Fruit fly (Drosophila melanogaster) whole organism, embryonic: ENCODE data around the gene CG43850.

Experiments
- Asciz ChIP-seq: fragments of 200-800 bp; sonication (Bioruptor generic); optimal IDR thresholded peaks from 2 replicates; lab custom pipeline; 2017; ENCODE audit warnings: missing biosample characterization, mild to moderate bottlenecking, missing genetic modification characterization, missing genetic modification reagents
- B-H2 ChIP-seq: fragments of 200-800 bp; sonication (Bioruptor generic); optimal IDR thresholded peaks from 2 replicates; lab custom pipeline; 2018; ENCODE audit warnings: missing biosample characterization, mild to moderate bottlenecking, missing genetic modification characterization
- CG10321 ChIP-seq: fragments of 200-800 bp; sonication (Bioruptor generic); IDR thresholded peaks from 2 replicates; pipeline ENCODE4 v1.3.6; 2022; ENCODE audit warnings: missing biosample characterization, missing genetic modification characterization
- CG11723 ChIP-seq: fragments of 200-800 bp; sonication (Bioruptor generic); optimal IDR thresholded peaks from 2 replicates; lab custom pipeline; 2017; ENCODE audit warnings: missing biosample characterization, mild to moderate bottlenecking, missing genetic modification characterization
- CG13123 ChIP-seq: fragments of 200-800 bp; sonication (Bioruptor generic); optimal IDR thresholded peaks from 2 replicates; lab custom pipeline; 2016; ENCODE audit warnings: missing biosample characterization, missing genetic modification characterization
- CG13296 ChIP-seq: fragments of 200-800 bp; sonication (Bioruptor generic); optimal IDR thresholded peaks from 3 replicates; lab custom pipeline; 2018; ENCODE audit warnings: missing biosample characterization, mild to moderate bottlenecking, missing genetic modification characterization
- CG14014 ChIP-seq: fragments of 200-800 bp; sonication (Bioruptor generic); IDR thresholded peaks from 2 replicates; pipeline ENCODE4 v1.3.6; 2022; ENCODE audit warnings: missing biosample characterization, missing genetic modification characterization
- CG15514 ChIP-seq: fragments of 200-800 bp; sonication (Bioruptor generic); optimal IDR thresholded peaks from 3 replicates; lab custom pipeline; 2017; ENCODE audit warnings: missing biosample characterization, missing genetic modification characterization, mild to moderate bottlenecking, moderate library complexity, missing genetic modification reagents
- CG15601 ChIP-seq: fragments of 200-800 bp; sonication (Bioruptor generic); optimal IDR thresholded peaks from 3 replicates; lab custom pipeline; 2019; ENCODE audit warnings: missing biosample characterization, mild to moderate bottlenecking, missing genetic modification characterization, moderate library complexity
- CG17328 ChIP-seq: fragments of 200-800 bp; sonication (Bioruptor generic); IDR thresholded peaks from 2 replicates; pipeline ENCODE4 v1.3.6; 2022; ENCODE audit warnings: missing biosample characterization, missing genetic modification characterization
- CG1832 ChIP-seq: fragments of 200-800 bp; sonication (Bioruptor generic); optimal IDR thresholded peaks from 2 replicates; lab custom pipeline; 2017; ENCODE audit warnings: missing biosample characterization, mild to moderate bottlenecking, missing genetic modification characterization, inconsistent platforms
- CG18764 ChIP-seq: fragments of 200-800 bp; sonication (Bioruptor generic); optimal IDR thresholded peaks from 3 replicates; lab custom pipeline; 2016; ENCODE audit warnings: missing biosample characterization, missing genetic modification characterization
- CG33557 ChIP-seq: fragments of 200-800 bp; sonication (Bioruptor generic); optimal IDR thresholded peaks from 2 replicates; lab custom pipeline; 2019; ENCODE audit warnings: missing biosample characterization, mild to moderate bottlenecking, missing genetic modification characterization, moderate library complexity
- CG4424 ChIP-seq: fragments of 200-800 bp; sonication (Bioruptor generic); optimal IDR thresholded peaks from 3 replicates; lab custom pipeline; 2016; ENCODE audit warnings: missing biosample characterization, missing genetic modification characterization
- CG4617 ChIP-seq: fragments of 200-800 bp; sonication (Bioruptor generic); optimal IDR thresholded peaks from 3 replicates; lab custom pipeline; 2016; ENCODE audit warnings: missing biosample characterization, missing genetic modification characterization, borderline replicate concordance
- CG5245 ChIP-seq: fragments of 200-800 bp; sonication (Bioruptor generic); optimal IDR thresholded peaks from 3 replicates; lab custom pipeline; 2016; ENCODE audit warnings: missing biosample characterization, missing genetic modification characterization
- CG6254 ChIP-seq: fragments of 200-800 bp; sonication (Bioruptor generic); optimal IDR thresholded peaks from 3 replicates; lab custom pipeline; 2017; ENCODE audit warnings: mild to moderate bottlenecking, missing biosample characterization, missing genetic modification reagents, missing genetic modification characterization
- CG7271 ChIP-seq: fragments of 200-800 bp; sonication (Bioruptor generic); optimal IDR thresholded peaks from 2 replicates; lab custom pipeline; 2018; ENCODE audit warnings: missing biosample characterization, mild to moderate bottlenecking, missing genetic modification characterization, moderate library complexity
- CG7745 ChIP-seq: fragments of 200-800 bp; sonication (Bioruptor generic); optimal IDR thresholded peaks from 2 replicates; lab custom pipeline; 2018; ENCODE audit warnings: missing biosample characterization, mild to moderate bottlenecking, missing genetic modification characterization, moderate library complexity
- CG7786 ChIP-seq: fragments of 200-800 bp; sonication (Bioruptor generic); optimal IDR thresholded peaks from 2 replicates; lab custom pipeline; 2016; ENCODE audit warnings: missing biosample characterization, missing genetic modification characterization
- CG7928 ChIP-seq: fragments of 200-800 bp; sonication (Bioruptor generic); optimal IDR thresholded peaks from 2 replicates; lab custom pipeline; 2017; ENCODE audit warnings: missing biosample characterization, mild to moderate bottlenecking, missing genetic modification characterization
- CG7963 ChIP-seq: fragments of 200-800 bp; sonication (Bioruptor generic); IDR thresholded peaks from 3 replicates; pipeline ENCODE4 v1.3.6; 2022; ENCODE audit warnings: missing biosample characterization, missing genetic modification characterization; ENCODE audit not compliant: partially characterized antibody
- CG8281 ChIP-seq: fragments of 200-800 bp; sonication (Bioruptor generic); optimal IDR thresholded peaks from 2 replicates; lab custom pipeline; 2018; ENCODE audit warnings: missing biosample characterization, mild to moderate bottlenecking, missing genetic modification characterization, moderate library complexity
- CG8290 ChIP-seq, 3 experiments: fragments of 200-800 bp; sonication (Bioruptor generic); optimal IDR thresholded peaks; 2 replicates each; lab custom pipeline; 2016 to 2019; ENCODE audit warnings: missing biosample characterization in 3 of 3, missing genetic modification characterization in 3 of 3, mild to moderate bottlenecking in 2 of 3, moderate library complexity in 1 of 3
- Chrac-16 ChIP-seq: fragments of 200-800 bp; sonication (Bioruptor generic); optimal IDR thresholded peaks from 3 replicates; lab custom pipeline; 2016; ENCODE audit warnings: missing biosample characterization, missing genetic modification characterization
- Deaf1 ChIP-seq: fragments of 200-800 bp; optimal IDR thresholded peaks from 3 replicates; lab custom pipeline; 2019; ENCODE audit warnings: missing biosample characterization, mild to moderate bottlenecking, missing genetic modification characterization, moderate library complexity
- Fer2 ChIP-seq: fragments of 200-800 bp; sonication (Bioruptor generic); optimal IDR thresholded peaks from 2 replicates; lab custom pipeline; 2018; ENCODE audit warnings: missing biosample characterization, mild to moderate bottlenecking, missing genetic modification characterization, moderate library complexity
- HHEX ChIP-seq: fragments of 200-800 bp; sonication (Bioruptor generic); optimal IDR thresholded peaks from 3 replicates; lab custom pipeline; 2017; ENCODE audit warnings: missing biosample characterization, mild to moderate bottlenecking, missing genetic modification characterization, missing genetic modification reagents
- HLH4C ChIP-seq: fragments of 200-800 bp; sonication (Bioruptor generic); IDR thresholded peaks from 3 replicates; pipeline ENCODE4 v1.3.6; 2022; ENCODE audit warnings: missing biosample characterization, missing genetic modification characterization; ENCODE audit not compliant: partially characterized antibody
- HmgZ ChIP-seq: fragments of 200-800 bp; sonication (Bioruptor generic); optimal IDR thresholded peaks from 2 replicates; lab custom pipeline; 2018; ENCODE audit warnings: missing biosample characterization, mild to moderate bottlenecking, missing genetic modification characterization
- Hmx ChIP-seq: fragments of 200-800 bp; sonication (Bioruptor generic); optimal IDR thresholded peaks from 2 replicates; lab custom pipeline; 2016; ENCODE audit warnings: missing biosample characterization, missing genetic modification characterization
- Mad ChIP-seq: fragments of 200-800 bp; sonication (Bioruptor generic); optimal IDR thresholded peaks from 2 replicates; lab custom pipeline; 2016; ENCODE audit warnings: missing biosample characterization, missing genetic modification characterization
- Mrtf ChIP-seq: fragments of 200-800 bp; sonication (Bioruptor generic); IDR thresholded peaks from 3 replicates; pipeline ENCODE4 v1.3.6; 2022; ENCODE audit warnings: missing biosample characterization, missing genetic modification characterization
- Oli ChIP-seq: fragments of 200-800 bp; sonication (Bioruptor generic); optimal IDR thresholded peaks from 2 replicates; lab custom pipeline; 2018; ENCODE audit warnings: missing biosample characterization, mild to moderate bottlenecking, missing genetic modification characterization, moderate library complexity
- Opbp ChIP-seq: fragments of 200-800 bp; sonication (Bioruptor generic); IDR thresholded peaks from 3 replicates; pipeline ENCODE4 v1.3.6; 2022; ENCODE audit warnings: missing biosample characterization, missing genetic modification characterization; ENCODE audit not compliant: partially characterized antibody
- ase ChIP-seq: fragments of 200-800 bp; sonication (Bioruptor generic); IDR thresholded peaks from 3 replicates; pipeline ENCODE4 v1.3.6; 2022; ENCODE audit warnings: missing biosample characterization, missing genetic modification characterization
- cato ChIP-seq: fragments of 200-800 bp; sonication (Bioruptor generic); optimal IDR thresholded peaks from 2 replicates; lab custom pipeline; 2016; ENCODE audit warnings: missing biosample characterization, missing genetic modification characterization, borderline replicate concordance
- cwo ChIP-seq: fragments of 200-800 bp; sonication (Bioruptor generic); optimal IDR thresholded peaks from 3 replicates; lab custom pipeline; 2017; ENCODE audit warnings: missing biosample characterization, missing genetic modification characterization, mild to moderate bottlenecking, moderate library complexity, missing genetic modification reagents
- exex ChIP-seq: fragments of 200-800 bp; sonication (Bioruptor generic); optimal IDR thresholded peaks from 4 replicates; lab custom pipeline; 2018; ENCODE audit warnings: missing biosample characterization, mild to moderate bottlenecking, missing genetic modification characterization, moderate library complexity
- gfzf ChIP-seq: fragments of 200-800 bp; sonication (Bioruptor generic); optimal IDR thresholded peaks from 2 replicates; lab custom pipeline; 2016; ENCODE audit warnings: missing biosample characterization, mild to moderate bottlenecking, missing genetic modification characterization, moderate library complexity
- gsb-n ChIP-seq: fragments of 200-800 bp; sonication (Bioruptor generic); optimal IDR thresholded peaks from 3 replicates; lab custom pipeline; 2018; ENCODE audit warnings: missing biosample characterization, mild to moderate bottlenecking, missing genetic modification characterization
- hkb ChIP-seq, 2 experiments: fragments of 200-800 bp in 1 of 2; fragments of >200 bp in 1 of 2; sonication (Bioruptor generic) in 1 of 2; IDR thresholded peaks in 1 of 2; optimal IDR thresholded peaks in 1 of 2; 2 replicates each; pipeline versions ENCODE4 v1.3.6 to Lab custom; 2017 to 2022; ENCODE audit warnings: missing biosample characterization in 1 of 2, missing genetic modification characterization in 1 of 2
- lov ChIP-seq, 2 experiments: fragments of 200-800 bp in 1 of 2; fragments of >200 bp in 1 of 2; sonication (Bioruptor generic) in 1 of 2; IDR thresholded peaks in 1 of 2; optimal IDR thresholded peaks in 1 of 2; 2 replicates in 1 of 2; 3 replicates in 1 of 2; pipeline versions ENCODE4 v1.3.6 to Lab custom; 2017 to 2022; ENCODE audit warnings: missing biosample characterization in 1 of 2, missing genetic modification characterization in 1 of 2
- odd ChIP-seq: fragments of 200-800 bp; sonication (Bioruptor generic); optimal IDR thresholded peaks from 2 replicates; lab custom pipeline; 2017; ENCODE audit warnings: missing biosample characterization, mild to moderate bottlenecking, missing genetic modification characterization
- sens ChIP-seq: fragments of 200-800 bp; sonication (Bioruptor generic); peaks from one replicate; lab custom pipeline; 2016; ENCODE audit warnings: missing biosample characterization, missing genetic modification characterization
- sens-2 ChIP-seq: fragments of 200-800 bp; sonication (Bioruptor generic); IDR thresholded peaks from 2 replicates; pipeline ENCODE4 v1.3.6; 2022; ENCODE audit warnings: missing biosample characterization, missing genetic modification characterization
- tup ChIP-seq: fragments of 200-800 bp; sonication (Bioruptor generic); optimal IDR thresholded peaks from 2 replicates; lab custom pipeline; 2016; ENCODE audit warnings: missing biosample characterization, mild to moderate bottlenecking, missing genetic modification characterization, moderate library complexity
- unc-4 ChIP-seq: fragments of 200-800 bp; sonication (Bioruptor generic); IDR thresholded peaks from 2 replicates; pipeline ENCODE4 v1.3.6; 2022; ENCODE audit warnings: missing biosample characterization, missing genetic modification characterization; ENCODE audit not compliant: partially characterized antibody
- zfh2 ChIP-seq: fragments of 200-800 bp; sonication (Bioruptor generic); optimal IDR thresholded peaks from 2 replicates; lab custom pipeline; 2016; ENCODE audit warnings: missing biosample characterization, missing genetic modification characterization

Gene CG43850

DNA sequence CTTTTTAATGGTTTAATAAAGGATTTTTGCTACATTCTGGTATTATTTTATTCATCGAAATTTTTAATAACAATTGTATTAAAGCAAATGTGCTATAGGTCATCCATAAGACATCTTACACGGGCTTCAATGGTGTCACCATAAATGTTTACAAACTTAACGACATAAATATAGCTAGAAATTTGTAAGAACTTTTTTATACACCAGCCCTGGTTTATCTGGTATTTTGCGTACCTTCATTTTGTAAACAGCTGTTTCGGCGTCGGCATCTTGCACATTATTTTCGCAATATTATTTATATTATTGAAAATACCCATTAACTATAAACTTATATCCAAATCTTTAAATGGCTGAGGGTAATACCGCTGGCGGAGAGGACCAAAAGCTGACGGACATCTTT is 47.9 kb upstream of the CG43850 start, which contains the start of gene Tap42 (continued):
- TF ChIP-seq CG7786, result no peak
- TF ChIP-seq CG7271 (tag; lab: Kevin White, UChicago), result no peak
- TF ChIP-seq lov (optimal IDR thresholded peaks at IDR 0.05; lab: Kevin White, UChicago), result no peak
- no peak for TF ChIP-seq lov (GFP tag; IDR thresholded peaks at IDR 0.05; lab: Robert Waterston, UW)
- TF ChIP-seq gfzf (GFP tag; lab: Kevin White, UChicago), result peak; percentile 20
- no peak for TF ChIP-seq cwo
- TF ChIP-seq sens (GFP tag; lab: Kevin White, UChicago), result peak; percentile 61
- TF ChIP-seq CG11723 (GFP tag; lab: Kevin White, UChicago), result no peak
- no peak for TF ChIP-seq ase
- peak; percentile 26 for TF ChIP-seq Mad (GFP tag; lab: Kevin White, UChicago)
- TF ChIP-seq zfh2 (GFP tag; lab: Kevin White, UChicago), result no peak
- TF ChIP-seq odd (GFP tag; lab: Kevin White, UChicago), result no peak
- no peak for TF ChIP-seq CG14014 (GFP tag; lab: Robert Waterston, UW)
- TF ChIP-seq CG4617 (GFP tag; lab: Kevin White, UChicago), result no peak
- no peak for TF ChIP-seq CG7963 (GFP tag; lab: Robert Waterston, UW)
- TF ChIP-seq CG17328 (GFP tag; lab: Robert Waterston, UW), result no peak
- TF ChIP-seq Hmx (GFP tag; lab: Kevin White, UChicago), result no peak
- no peak for TF ChIP-seq tup (GFP tag; lab: Kevin White, UChicago)
- peak; percentile 54 for TF ChIP-seq CG15514 (GFP tag; lab: Kevin White, UChicago)
- no peak for TF ChIP-seq CG33557 (GFP tag; lab: Kevin White, UChicago)
- no peak for TF ChIP-seq CG5245 (GFP tag; lab: Kevin White, UChicago)
- TF ChIP-seq Opbp (GFP tag; lab: Robert Waterston, UW), result no peak
- TF ChIP-seq Asciz (GFP tag; lab: Kevin White, UChicago), result no peak
- TF ChIP-seq CG13123 (GFP tag; lab: Kevin White, UChicago), result no peak
- no peak for TF ChIP-seq Mrtf (GFP tag; lab: Robert Waterston, UW)
- TF ChIP-seq CG4424 (GFP tag; lab: Kevin White, UChicago), result no peak
- TF ChIP-seq gsb-n (tag; lab: Kevin White, UChicago), result no peak
- no peak for TF ChIP-seq sens-2
- no peak for TF ChIP-seq cato
- TF ChIP-seq CG1832, result no peak
- peak; percentile 33 for TF ChIP-seq CG13296 (GFP tag; lab: Kevin White, UChicago)
- no peak for TF ChIP-seq hkb (optimal IDR thresholded peaks at IDR 0.05; lab: Kevin White, UChicago)
- peak; percentile 30; the same call in 1 of the 2 replicates for TF ChIP-seq hkb (GFP tag; IDR thresholded peaks at IDR 0.05; lab: Robert Waterston, UW)
- no peak for TF ChIP-seq CG8281 (tag; lab: Kevin White, UChicago)
- no peak for TF ChIP-seq HHEX (GFP tag; lab: Kevin White, UChicago)
- TF ChIP-seq unc-4 (GFP tag; lab: Robert Waterston, UW), result no peak
- no peak for TF ChIP-seq exex (tag; lab: Kevin White, UChicago)
- no peak for TF ChIP-seq CG7745
- no peak for TF ChIP-seq Chrac-16
- no peak for TF ChIP-seq CG10321 (GFP tag; lab: Robert Waterston, UW)
- TF ChIP-seq Deaf1 (tag; lab: Kevin White, UChicago), result no peak
- no peak for TF ChIP-seq CG6254 (GFP tag; lab: Kevin White, UChicago)
- TF ChIP-seq Oli (tag; lab: Kevin White, UChicago), result no peak
- peak; percentile 89 for TF ChIP-seq CG7928 (GFP tag; lab: Kevin White, UChicago)
- TF ChIP-seq CG15601 (tag; lab: Kevin White, UChicago), result peak; percentile 1
- peak; percentile 26 for TF ChIP-seq B-H2 (GFP tag; lab: Kevin White, UChicago)
- TF ChIP-seq HmgZ (tag; lab: Kevin White, UChicago), result peak; percentile 25
- TF ChIP-seq CG8290 (GFP tag; optimal IDR thresholded peaks at IDR 0.05; lab: Kevin White, UChicago), result no peak
- TF ChIP-seq CG8290 (tag; optimal IDR thresholded peaks at IDR 0.05; lab: Kevin White, UChicago), result no peak
- no peak for TF ChIP-seq HLH4C (GFP tag; lab: Robert Waterston, UW)
- TF ChIP-seq CG18764 (GFP tag; lab: Kevin White, UChicago), result no peak
- no peak for TF ChIP-seq Fer2 (tag; lab: Kevin White, UChicago)
